Worm (Caenorhabditis elegans) whole organism, L4 larva: Measurements from ENCODE around the gene T09F5.20.

Source experiments
- ZK337.2 ChIP-seq: fragments of 200-800 bp; sonication (Bioruptor generic); IDR thresholded peaks from 2 replicates; pipeline ENCODE4 v1.3.6; 2022; ENCODE audit warnings: missing genetic modification reagents, missing genetic modification characterization, missing compliant biosample characterization
- arid-1 ChIP-seq: fragments of 200-800 bp; sonication (Bioruptor generic); conservative IDR thresholded peaks from 2 replicates; pipeline ENCODE4 v1.3.6; 2022; ENCODE audit warnings: missing genetic modification reagents, missing genetic modification characterization, missing compliant biosample characterization
- fkh-10 ChIP-seq: fragments of 150-350 bp; optimal IDR thresholded peaks from 2 replicates; lab custom pipeline; 2014; ENCODE audit warnings: missing biosample characterization, missing genetic modification reagents, missing genetic modification characterization
- hif-1 ChIP-seq, 2 experiments: sonication (generic microtip); optimal IDR thresholded peaks; 2 replicates each; lab custom pipeline; 2016 to 2017; ENCODE audit warnings: missing compliant biosample characterization in 2 of 2, missing genetic modification characterization in 2 of 2, missing genetic modification reagents in 2 of 2, missing genotype in 2 of 2, mild to moderate bottlenecking in 1 of 2
- jun-1 ChIP-seq: fragments of 150-350 bp; optimal IDR thresholded peaks from 2 replicates; lab custom pipeline; 2014; ENCODE audit warnings: missing biosample characterization, missing genetic modification reagents, missing genetic modification characterization
- lin-39 ChIP-seq: fragments of 150-350 bp; optimal IDR thresholded peaks from 2 replicates; lab custom pipeline; 2014; ENCODE audit warnings: missing biosample characterization, missing genetic modification reagents, missing genetic modification characterization
- nhr-10 ChIP-seq: fragments of 150-350 bp; optimal IDR thresholded peaks from 2 replicates; lab custom pipeline; 2014; ENCODE audit warnings: missing biosample characterization, missing genetic modification characterization
- nhr-25 ChIP-seq: sonication (generic microtip); optimal IDR thresholded peaks from 2 replicates; lab custom pipeline; 2017; ENCODE audit warnings: missing genetic modification characterization, mild to moderate bottlenecking, missing compliant biosample characterization, antibody characterized with exemption, moderate library complexity, borderline replicate concordance; ENCODE audit not compliant: insufficient read depth
- nhr-76 ChIP-seq: fragments of 150-350 bp; optimal IDR thresholded peaks from 2 replicates; lab custom pipeline; 2014; ENCODE audit warnings: missing biosample characterization, missing genetic modification characterization
- skn-1 ChIP-seq: fragments of 150-350 bp; optimal IDR thresholded peaks from 2 replicates; lab custom pipeline; 2014; ENCODE audit warnings: missing biosample characterization, missing genetic modification characterization
- snpc-4 ChIP-seq: fragments of 150-350 bp; optimal IDR thresholded peaks from 2 replicates; lab custom pipeline; 2014; ENCODE audit warnings: missing biosample characterization, missing genetic modification characterization
- unc-39 ChIP-seq: sonication (generic microtip); optimal IDR thresholded peaks from 2 replicates; lab custom pipeline; 2017; ENCODE audit warnings: missing biosample characterization, missing genetic modification characterization
- unc-62 ChIP-seq, 3 experiments: fragments of 150-350 bp in 1 of 3; sonication (generic microtip); optimal IDR thresholded peaks in 2 of 3; peaks in 1 of 3; 1 replicate in 1 of 3; 2 replicates in 2 of 3; lab custom pipeline; 2014 to 2017; ENCODE audit warnings: missing biosample characterization in 3 of 3, missing genetic modification characterization in 3 of 3, missing genetic modification reagents in 3 of 3, missing genotype in 1 of 3
- ztf-11 ChIP-seq: fragments of 150-350 bp; optimal IDR thresholded peaks from 2 replicates; lab custom pipeline; 2014; ENCODE audit warnings: missing biosample characterization, missing genetic modification characterization

ce11 chrV:15133812-15134211 is 13.9 kb downstream of the T09F5.20 start:
- TF ChIP-seq unc-39 (tag; lab: Kevin White, UChicago): no peak
- no peak for TF ChIP-seq unc-62 (GFP tag; optimal IDR thresholded peaks at IDR 0.05 in 1 of 2; lab: Kevin White, UChicago)
- no peak for TF ChIP-seq unc-62 (tag; optimal IDR thresholded peaks at IDR 0.05; lab: Kevin White, UChicago)
- no peak for TF ChIP-seq nhr-25 (tag; lab: Kevin White, UChicago)
- no peak for TF ChIP-seq nhr-76 (tag; lab: Kevin White, UChicago)
- TF ChIP-seq hif-1 (tag; optimal IDR thresholded peaks at IDR 0.05; lab: Kevin White, UChicago): no peak
- no peak for TF ChIP-seq ZK337.2 (GFP tag; lab: Robert Waterston, UW)
- no peak for TF ChIP-seq lin-39 (tag; lab: Kevin White, UChicago)
- TF ChIP-seq fkh-10 (GFP tag; lab: Kevin White, UChicago): no peak
- no peak for TF ChIP-seq arid-1 (GFP tag; lab: Robert Waterston, UW)
- no peak for TF ChIP-seq snpc-4 (tag; lab: Kevin White, UChicago)
- TF ChIP-seq skn-1: no peak
- TF ChIP-seq ztf-11 (tag; lab: Kevin White, UChicago): no peak
- no peak for TF ChIP-seq nhr-10 (tag; lab: Kevin White, UChicago)
- TF ChIP-seq jun-1 (tag; lab: Kevin White, UChicago): no peak
